Fruit fly (Drosophila melanogaster) Kc167 (cell line): ENCODE results near the gene CG13051.

ENCODE experiments used
- Sin3A ChIP-seq: fragments of >200 bp; optimal IDR thresholded peaks from 2 replicates; lab custom pipeline; 2018; ENCODE audit warnings: missing external identifiers
- h ChIP-seq: fragments of >200 bp; optimal IDR thresholded peaks from 3 replicates; lab custom pipeline; 2018; ENCODE audit warnings: missing external identifiers
- insv ChIP-seq: fragments of >200 bp; optimal IDR thresholded peaks from 3 replicates; lab custom pipeline; 2018; ENCODE audit warnings: missing external identifiers
- psq ChIP-seq: fragments of >200 bp; optimal IDR thresholded peaks from 2 replicates; lab custom pipeline; 2017; ENCODE audit warnings: missing external identifiers

DNA sequence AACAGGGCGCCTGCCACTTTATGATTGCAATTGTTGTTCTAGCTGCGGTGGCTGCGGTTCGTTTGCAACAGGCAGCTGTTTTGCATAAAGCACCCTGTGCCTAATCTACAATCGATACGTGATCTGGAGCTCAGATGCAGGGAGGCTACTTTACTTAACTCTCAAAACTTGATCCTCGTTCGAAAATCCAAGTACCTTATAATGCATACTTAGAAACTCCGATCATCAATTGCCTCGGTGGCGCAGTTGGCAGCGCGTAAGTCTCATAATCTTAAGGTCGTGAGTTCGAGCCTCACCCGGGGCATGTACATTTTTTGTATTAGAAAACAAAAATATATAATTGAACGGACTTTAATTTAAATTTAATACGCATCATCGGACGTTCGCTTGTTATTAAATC lies 43.1 kb downstream of the CG13051 start:
- TF ChIP-seq h (lab: Kevin White, UChicago) (no peak), Sin3A (no peak), insv (lab: Kevin White, UChicago) (no peak), psq (lab: Kevin White, UChicago) (no peak)
